Fruit fly (Drosophila melanogaster) whole organism, pupa: ENCODE measurements around the gene stnB.
A peak's percentile ranks its signal among the peaks of the same experiment; 100 is the strongest.

Experiments
- CG10348 ChIP-seq: fragments of 200-800 bp; sonication (Bioruptor generic); IDR thresholded peaks from 2 replicates; pipeline ENCODE4 v1.3.6; 2022; ENCODE audit warnings: missing biosample characterization, missing genetic modification characterization
- CG12605 ChIP-seq: fragments of 200-800 bp; sonication (Bioruptor generic); IDR thresholded peaks from 2 replicates; pipeline ENCODE4 v1.3.6; 2022; ENCODE audit warnings: missing biosample characterization, missing genetic modification characterization
- CG13204 ChIP-seq: fragments of 200-800 bp; sonication (Bioruptor generic); optimal IDR thresholded peaks from 2 replicates; lab custom pipeline; 2018; ENCODE audit warnings: missing biosample characterization, mild to moderate bottlenecking, missing genetic modification characterization, moderate library complexity
- CG14655 ChIP-seq: fragments of 200-800 bp; sonication (Bioruptor generic); optimal IDR thresholded peaks from 3 replicates; lab custom pipeline; 2017; ENCODE audit warnings: mild to moderate bottlenecking, missing biosample characterization, missing genetic modification reagents, missing genetic modification characterization
- CG15710 ChIP-seq: fragments of 200-800 bp; sonication (Bioruptor generic); optimal IDR thresholded peaks from 2 replicates; lab custom pipeline; 2018; ENCODE audit warnings: missing biosample characterization, mild to moderate bottlenecking, missing genetic modification characterization, moderate library complexity
- CG17806 ChIP-seq: fragments of 200-800 bp; sonication (Bioruptor generic); optimal IDR thresholded peaks from 2 replicates; lab custom pipeline; 2018; ENCODE audit warnings: missing biosample characterization, mild to moderate bottlenecking, missing genetic modification characterization, moderate library complexity
- CG32121 ChIP-seq: fragments of 200-800 bp; sonication (Bioruptor generic); IDR thresholded peaks from 2 replicates; pipeline ENCODE4 v1.3.6; 2022; ENCODE audit warnings: missing biosample characterization, missing genetic modification characterization
- CG34367 ChIP-seq: fragments of 200-800 bp; sonication (Bioruptor generic); optimal IDR thresholded peaks from 2 replicates; lab custom pipeline; 2018; ENCODE audit warnings: missing biosample characterization, mild to moderate bottlenecking, missing genetic modification characterization
- CG4496 ChIP-seq: fragments of 200-800 bp; sonication (Bioruptor generic); IDR thresholded peaks from 3 replicates; pipeline ENCODE4 v1.3.6; 2022; ENCODE audit warnings: missing biosample characterization, missing genetic modification characterization
- CG8159 ChIP-seq: fragments of 200-800 bp; sonication (Bioruptor generic); optimal IDR thresholded peaks from 3 replicates; lab custom pipeline; 2018; ENCODE audit warnings: missing biosample characterization, mild to moderate bottlenecking, missing genetic modification characterization, moderate library complexity
- CG8301 ChIP-seq: fragments of 200-800 bp; sonication (Bioruptor generic); optimal IDR thresholded peaks from 2 replicates; lab custom pipeline; 2018; ENCODE audit warnings: missing biosample characterization, mild to moderate bottlenecking, missing genetic modification characterization
- CG9948 ChIP-seq: fragments of 200-800 bp; sonication (Bioruptor generic); optimal IDR thresholded peaks from 2 replicates; lab custom pipeline; 2018; ENCODE audit warnings: missing biosample characterization, mild to moderate bottlenecking, missing genetic modification characterization, moderate library complexity
- D1 ChIP-seq: fragments of 200-800 bp; sonication (Bioruptor generic); optimal IDR thresholded peaks from 2 replicates; lab custom pipeline; 2018; ENCODE audit warnings: missing biosample characterization, mild to moderate bottlenecking, missing genetic modification characterization, moderate library complexity
- EcR ChIP-seq: fragments of 200-800 bp; sonication (Bioruptor generic); optimal IDR thresholded peaks from 3 replicates; lab custom pipeline; 2019; ENCODE audit warnings: missing biosample characterization, missing genetic modification characterization, mild to moderate bottlenecking, moderate library complexity, missing genetic modification reagents
- Ets98B ChIP-seq: fragments of 200-800 bp; sonication (Bioruptor generic); IDR thresholded peaks from 2 replicates; pipeline ENCODE4 v1.3.6; 2022; ENCODE audit warnings: missing biosample characterization, missing genetic modification characterization
- Pif1A ChIP-seq: fragments of 200-800 bp; sonication (Bioruptor generic); optimal IDR thresholded peaks from 3 replicates; lab custom pipeline; 2016; ENCODE audit warnings: missing biosample characterization, missing genetic modification characterization
- Pif1B ChIP-seq: fragments of 200-800 bp; sonication (Bioruptor generic); optimal IDR thresholded peaks from 3 replicates; lab custom pipeline; 2016; ENCODE audit warnings: missing biosample characterization, missing genetic modification characterization
- Snoo ChIP-seq: fragments of 200-800 bp; sonication (Bioruptor generic); optimal IDR thresholded peaks from 3 replicates; lab custom pipeline; 2017; ENCODE audit warnings: missing biosample characterization, mild to moderate bottlenecking, missing genetic modification characterization, inconsistent platforms
- fd96Ca ChIP-seq: fragments of 200-800 bp; sonication (Bioruptor generic); IDR thresholded peaks from 3 replicates; pipeline ENCODE4 v1.3.6; 2022; ENCODE audit warnings: missing biosample characterization, missing genetic modification characterization
- gl ChIP-seq: fragments of 200-800 bp; sonication (Bioruptor generic); optimal IDR thresholded peaks from 2 replicates; lab custom pipeline; 2018; ENCODE audit warnings: missing biosample characterization, mild to moderate bottlenecking, missing genetic modification characterization
- rn ChIP-seq: fragments of 200-800 bp; sonication (Bioruptor generic); IDR thresholded peaks from 2 replicates; pipeline ENCODE4 v1.3.6; 2022; ENCODE audit warnings: missing biosample characterization, missing genetic modification characterization

stnB gene

dm6 chrX:23004598-23005469, at the start of gene stnB, which contains the start of gene stnA:
Gene stnB (minus strand): TSS chrX:23004648.
Gene stnA (minus strand): TSS chrX:23004648.
- TF ChIP-seq CG17806 (tag; lab: Kevin White, UChicago) (no peak), CG8159 (tag; lab: Kevin White, UChicago) (peak; percentile 40), CG14655 (peak; percentile 15), CG15710 (tag; lab: Kevin White, UChicago) (peak; percentile 2), gl (tag; lab: Kevin White, UChicago) (no peak), EcR (GFP tag; lab: Kevin White, UChicago) (no peak), Pif1B (GFP tag; lab: Kevin White, UChicago) (no peak), Snoo (no peak), CG32121 (GFP tag; lab: Robert Waterston, UW) (no peak), CG9948 (tag; lab: Kevin White, UChicago) (no peak), CG34367 (no peak), fd96Ca (GFP tag; lab: Robert Waterston, UW) (no peak), CG12605 (GFP tag; lab: Robert Waterston, UW) (no peak), Ets98B (GFP tag; lab: Robert Waterston, UW) (no peak), CG4496 (GFP tag; lab: Robert Waterston, UW) (no peak), CG10348 (no peak), CG13204 (no peak), D1 (no peak), rn (GFP tag; lab: Robert Waterston, UW) (no peak), CG8301 (no peak), Pif1A (GFP tag; lab: Kevin White, UChicago) (no peak)
- TF ChIP-seq, all 21 proteins: peak for 3

dm6 chrX:23035766-23036165, 31.3 kb upstream of the stnB start, which contains the start of gene CG12061:
Gene CG12061 (plus strand): TSS chrX:23036066.
- no peak for TF ChIP-seq Pif1A (GFP tag; lab: Kevin White, UChicago)
- no peak for TF ChIP-seq Ets98B (GFP tag; lab: Robert Waterston, UW)
- TF ChIP-seq Pif1B (GFP tag; lab: Kevin White, UChicago), result no peak
- no peak for TF ChIP-seq CG32121 (GFP tag; lab: Robert Waterston, UW)
- TF ChIP-seq CG17806 (tag; lab: Kevin White, UChicago), result no peak
- TF ChIP-seq rn (GFP tag; lab: Robert Waterston, UW), result no peak
- no peak for TF ChIP-seq CG15710 (tag; lab: Kevin White, UChicago)
- no peak for TF ChIP-seq Snoo
- TF ChIP-seq CG8301, result no peak
- TF ChIP-seq CG14655, result no peak
- TF ChIP-seq EcR (GFP tag; lab: Kevin White, UChicago), result no peak

- no peak for TF ChIP-seq Pif1A (GFP tag; lab: Kevin White, UChicago)
- no peak for TF ChIP-seq Ets98B (GFP tag; lab: Robert Waterston, UW)
- no peak for TF ChIP-seq Snoo
- no peak for TF ChIP-seq CG32121 (GFP tag; lab: Robert Waterston, UW)
- no peak for TF ChIP-seq CG9948 (tag; lab: Kevin White, UChicago)
- no peak for TF ChIP-seq D1
- no peak for TF ChIP-seq CG17806 (tag; lab: Kevin White, UChicago)
- no peak for TF ChIP-seq gl (tag; lab: Kevin White, UChicago)
- no peak for TF ChIP-seq CG13204
- TF ChIP-seq rn (GFP tag; lab: Robert Waterston, UW), result no peak
- TF ChIP-seq EcR (GFP tag; lab: Kevin White, UChicago), result no peak
These were observed 18.1 kb upstream of the stnB start, which contains the start of gene zyd for dm6 chrX:23022598-23022997. Gene zyd (plus strand): TSS chrX:23022898.

dm6 chrX:23013208-23013607, 8.8 kb upstream of the stnB start, which contains the start of the genes Rab21 and Coa7:
Gene Rab21 (minus strand): TSS chrX:23013409.
Gene Coa7 (plus strand): TSS chrX:23013495.
- TF ChIP-seq CG4496 (GFP tag; lab: Robert Waterston, UW), result 0 out of 3 replicates have a peak, but pooled peaks have one; percentile 8
- TF ChIP-seq CG32121 (GFP tag; lab: Robert Waterston, UW), result no peak

dm6 chrX:23011859-23012258, 7.4 kb upstream of the stnB start:
- TF ChIP-seq rn (GFP tag; lab: Robert Waterston, UW) (no peak), Pif1A (GFP tag; lab: Kevin White, UChicago) (no peak), CG4496 (GFP tag; lab: Robert Waterston, UW) (no peak), CG8159 (tag; lab: Kevin White, UChicago) (no peak), CG34367 (no peak)
- TF ChIP-seq, all 21 proteins: peak for 0

dm6 chrX:23011203-23011602, 6.8 kb upstream of the stnB start, which contains the start of gene FucTC:
Gene FucTC (minus strand): TSS chrX:23011303.
- TF ChIP-seq CG15710 (tag; lab: Kevin White, UChicago) (no peak), Ets98B (GFP tag; lab: Robert Waterston, UW) (no peak), CG12605 (GFP tag; lab: Robert Waterston, UW) (no peak)
